Worm (Caenorhabditis elegans) whole organism, midembryonic: ENCODE data around the gene C17E7.12.

Experiments used
- T22C8.4 ChIP-seq: fragments of 200-800 bp; sonication (Bioruptor generic); IDR thresholded peaks from 2 replicates; pipeline ENCODE4 v1.3.6; 2022; ENCODE audit warnings: missing genetic modification characterization, missing compliant biosample characterization
- ref-1 ChIP-seq: fragments of 200-800 bp; sonication (Bioruptor generic); conservative IDR thresholded peaks from 2 replicates; pipeline ENCODE4 v1.3.6; 2022; ENCODE audit warnings: missing genetic modification reagents, missing genetic modification characterization, missing compliant biosample characterization
- tab-1 ChIP-seq: fragments of 200-800 bp; sonication (Bioruptor generic); IDR thresholded peaks from 2 replicates; pipeline ENCODE4 v1.3.6; 2022; ENCODE audit warnings: missing genetic modification characterization, missing compliant biosample characterization

- TF ChIP-seq ref-1 (GFP tag; lab: Robert Waterston, UW): no peak
- TF ChIP-seq T22C8.4 (GFP tag; lab: Robert Waterston, UW): no peak
- no peak for TF ChIP-seq tab-1 (GFP tag; lab: Robert Waterston, UW)
These were observed 27.5 kb upstream of the C17E7.12 start, which contains the start of gene srx-66 for ce11 chrV:3919289-3919688.
